Worm (Caenorhabditis elegans) whole organism, L1 larva: ENCODE data around the gene ccpp-6.

Experiments used
- C16A3.4 ChIP-seq: fragments of 150-350 bp; optimal IDR thresholded peaks from 2 replicates; lab custom pipeline; 2014; ENCODE audit warnings: missing biosample characterization, missing genetic modification characterization
- C34B4.2 ChIP-seq: sonication (generic microtip); optimal IDR thresholded peaks from 2 replicates; lab custom pipeline; 2017; ENCODE audit warnings: mild to moderate bottlenecking, missing genetic modification characterization, missing compliant biosample characterization
- F16B12.6 ChIP-seq: fragments of 150-350 bp; optimal IDR thresholded peaks from 2 replicates; lab custom pipeline; 2014; ENCODE audit warnings: missing biosample characterization, missing genetic modification characterization
- aly-2 ChIP-seq: fragments of 150-350 bp; optimal IDR thresholded peaks from 2 replicates; lab custom pipeline; 2014; ENCODE audit warnings: missing biosample characterization, missing genetic modification characterization
- ama-1 ChIP-seq: fragments of 150-350 bp; optimal IDR thresholded peaks from 2 replicates; lab custom pipeline; 2014
- ceh-8 ChIP-seq: fragments of 200-800 bp; sonication (Bioruptor generic); optimal IDR thresholded peaks from 2 replicates; lab custom pipeline; 2018; ENCODE audit warnings: mild to moderate bottlenecking, missing genetic modification characterization, moderate library complexity, missing compliant biosample characterization
- ceh-82 ChIP-seq, 3 experiments: fragments of 150-350 bp in 1 of 3; sonication (generic microtip) in 2 of 3; optimal IDR thresholded peaks; 2 replicates each; lab custom pipeline; 2014 to 2017; ENCODE audit warnings: missing biosample characterization in 3 of 3, missing genetic modification characterization in 3 of 3
- ceh-90 ChIP-seq: sonication (generic microtip); optimal IDR thresholded peaks from 2 replicates; lab custom pipeline; 2016; ENCODE audit warnings: missing genetic modification characterization, missing compliant biosample characterization
- dpl-1 ChIP-seq, 3 experiments: fragments of 150-350 bp in 2 of 3; sonication (generic microtip) in 1 of 3; optimal IDR thresholded peaks; 2 replicates each; lab custom pipeline; 2014 to 2017; ENCODE audit warnings: missing biosample characterization in 3 of 3, missing genetic modification characterization in 3 of 3, missing genetic modification reagents in 3 of 3
- dsc-1 ChIP-seq: sonication (generic microtip); optimal IDR thresholded peaks from 2 replicates; lab custom pipeline; 2016; ENCODE audit warnings: mild to moderate bottlenecking, missing genetic modification characterization, missing compliant biosample characterization
- efl-1 ChIP-seq, 4 experiments: fragments of 150-350 bp; optimal IDR thresholded peaks in 3 of 4; peaks in 1 of 4; 1 replicate in 1 of 4; 2 replicates in 3 of 4; lab custom pipeline; 2014; ENCODE audit warnings: missing biosample characterization in 2 of 4, missing genetic modification characterization in 2 of 4, missing genetic modification reagents in 2 of 4
- fkh-4 ChIP-seq: sonication (generic microtip); optimal IDR thresholded peaks from 2 replicates; lab custom pipeline; 2016; ENCODE audit warnings: missing compliant biosample characterization, missing genetic modification characterization, borderline replicate concordance
- fos-1 ChIP-seq: fragments of 150-350 bp; optimal IDR thresholded peaks from 2 replicates; lab custom pipeline; 2014; ENCODE audit warnings: missing biosample characterization, missing genetic modification characterization
- hlh-4 ChIP-seq: sonication (generic microtip); optimal IDR thresholded peaks from 2 replicates; lab custom pipeline; 2016; ENCODE audit warnings: mild to moderate bottlenecking, missing genetic modification characterization, missing compliant biosample characterization
- hpl-2 ChIP-seq: fragments of 150-350 bp; optimal IDR thresholded peaks from 2 replicates; lab custom pipeline; 2014; ENCODE audit warnings: missing biosample characterization, missing genetic modification reagents, missing genetic modification characterization
- irx-1 ChIP-seq: sonication (generic microtip); optimal IDR thresholded peaks from 2 replicates; lab custom pipeline; 2016; ENCODE audit warnings: missing genetic modification characterization, missing compliant biosample characterization
- isw-1 ChIP-seq: fragments of 200-800 bp; sonication (Bioruptor generic); IDR thresholded peaks from 2 replicates; pipeline ENCODE4 v1.3.6; 2022; ENCODE audit warnings: missing genetic modification characterization, missing compliant biosample characterization
- jun-1 ChIP-seq: fragments of 150-350 bp; optimal IDR thresholded peaks from 2 replicates; lab custom pipeline; 2014; ENCODE audit warnings: missing biosample characterization, missing genetic modification reagents, missing genetic modification characterization
- lin-13 ChIP-seq: fragments of 150-350 bp; optimal IDR thresholded peaks from 2 replicates; lab custom pipeline; 2014; ENCODE audit warnings: missing biosample characterization, missing genetic modification reagents, missing genetic modification characterization
- lin-15B ChIP-seq: fragments of 150-350 bp; sonication (generic microtip); optimal IDR thresholded peaks from 3 replicates; lab custom pipeline; 2014; ENCODE audit warnings: missing biosample characterization, missing genetic modification characterization
- lin-35 ChIP-seq, 2 experiments: fragments of 150-350 bp; optimal IDR thresholded peaks; 2 replicates each; lab custom pipeline; 2014; ENCODE audit warnings: missing biosample characterization in 2 of 2, missing genetic modification characterization in 2 of 2, missing genetic modification reagents in 2 of 2
- lsy-2 ChIP-seq, 2 experiments: fragments of 150-350 bp; optimal IDR thresholded peaks; 2 replicates each; lab custom pipeline; 2014; ENCODE audit warnings: missing biosample characterization in 2 of 2, missing genetic modification characterization in 2 of 2
- mab-9 ChIP-seq: fragments of 200-800 bp; sonication (Bioruptor generic); IDR thresholded peaks from 2 replicates; pipeline ENCODE4 v1.3.6; 2022; ENCODE audit warnings: missing genetic modification reagents, missing genetic modification characterization, missing compliant biosample characterization
- nhr-12 ChIP-seq: sonication (generic microtip); optimal IDR thresholded peaks from 2 replicates; lab custom pipeline; 2017; ENCODE audit warnings: missing biosample characterization, missing genetic modification characterization
- nhr-20 ChIP-seq: sonication (generic microtip); optimal IDR thresholded peaks from 2 replicates; lab custom pipeline; 2016; ENCODE audit warnings: mild to moderate bottlenecking, missing genetic modification characterization, missing compliant biosample characterization
- nhr-28 ChIP-seq: fragments of 150-350 bp; optimal IDR thresholded peaks from 2 replicates; lab custom pipeline; 2014; ENCODE audit warnings: missing biosample characterization, missing genetic modification characterization
- nhr-47 ChIP-seq: sonication (generic microtip); optimal IDR thresholded peaks from 2 replicates; lab custom pipeline; 2016; ENCODE audit warnings: mild to moderate bottlenecking, missing genetic modification characterization, moderate library complexity, missing compliant biosample characterization
- nhr-76 ChIP-seq: sonication (generic microtip); optimal IDR thresholded peaks from 2 replicates; lab custom pipeline; 2017; ENCODE audit warnings: missing biosample characterization, missing genetic modification characterization
- nhr-77 ChIP-seq: fragments of 150-350 bp; optimal IDR thresholded peaks from 2 replicates; lab custom pipeline; 2014; ENCODE audit warnings: missing biosample characterization, missing genetic modification characterization
- nhr-90 ChIP-seq: sonication (generic microtip); optimal IDR thresholded peaks from 2 replicates; lab custom pipeline; 2016; ENCODE audit warnings: mild to moderate bottlenecking, missing genetic modification characterization, missing compliant biosample characterization; ENCODE audit not compliant: poor library complexity
- pax-3 ChIP-seq: fragments of 200-800 bp; sonication (Bioruptor generic); optimal IDR thresholded peaks from 2 replicates; lab custom pipeline; 2018; ENCODE audit warnings: mild to moderate bottlenecking, missing genetic modification characterization, moderate library complexity, missing compliant biosample characterization
- rnt-1 ChIP-seq: sonication (generic microtip); optimal IDR thresholded peaks from 2 replicates; lab custom pipeline; 2016; ENCODE audit warnings: mild to moderate bottlenecking, missing genetic modification characterization, moderate library complexity, missing compliant biosample characterization
- skn-1 ChIP-seq: fragments of 150-350 bp; optimal IDR thresholded peaks from 2 replicates; lab custom pipeline; 2014; ENCODE audit warnings: missing biosample characterization, missing genetic modification characterization
- snpc-4 ChIP-seq: fragments of 150-350 bp; optimal IDR thresholded peaks from 2 replicates; lab custom pipeline; 2014; ENCODE audit warnings: missing biosample characterization, missing genetic modification characterization
- swsn-7 ChIP-seq: sonication (generic microtip); optimal IDR thresholded peaks from 2 replicates; lab custom pipeline; 2016; ENCODE audit warnings: missing genetic modification characterization, missing compliant biosample characterization
- tlp-1 ChIP-seq: fragments of 150-350 bp; optimal IDR thresholded peaks from 2 replicates; lab custom pipeline; 2014; ENCODE audit warnings: missing biosample characterization, missing genetic modification characterization
- unc-130 ChIP-seq: fragments of 150-350 bp; optimal IDR thresholded peaks from 2 replicates; lab custom pipeline; 2017; ENCODE audit warnings: missing biosample characterization, missing genetic modification characterization, inconsistent platforms
- unc-30 ChIP-seq: sonication (generic microtip); optimal IDR thresholded peaks from 2 replicates; lab custom pipeline; 2017; ENCODE audit warnings: missing biosample characterization, missing genetic modification characterization
- unc-62 ChIP-seq: fragments of 150-350 bp; optimal IDR thresholded peaks from 2 replicates; lab custom pipeline; 2014; ENCODE audit warnings: missing biosample characterization, missing genetic modification reagents, missing genetic modification characterization
- xbp-1 ChIP-seq: sonication (generic microtip); optimal IDR thresholded peaks from 2 replicates; lab custom pipeline; 2016; ENCODE audit warnings: missing genetic modification characterization, missing compliant biosample characterization
- zag-1 ChIP-seq: fragments of 150-350 bp; optimal IDR thresholded peaks from 2 replicates; lab custom pipeline; 2014; ENCODE audit warnings: missing biosample characterization, missing genetic modification characterization
- zip-4 ChIP-seq: fragments of 200-800 bp; sonication (Bioruptor generic); optimal IDR thresholded peaks from 2 replicates; lab custom pipeline; 2018; ENCODE audit warnings: mild to moderate bottlenecking, missing genetic modification characterization, moderate library complexity, missing compliant biosample characterization
- ztf-11 ChIP-seq, 2 experiments: sonication (generic microtip); optimal IDR thresholded peaks; 2 replicates each; lab custom pipeline; 2016 to 2017; ENCODE audit warnings: missing genetic modification characterization in 2 of 2, missing biosample characterization in 1 of 2, missing compliant biosample characterization in 1 of 2
- ztf-4 ChIP-seq: fragments of 150-350 bp; optimal IDR thresholded peaks from 2 replicates; lab custom pipeline; 2014; ENCODE audit warnings: missing biosample characterization, missing genetic modification characterization

Gene ccpp-6

ce11 chrII:5387217-5387616 lies at the start of gene ccpp-6:
Gene ccpp-6 (minus strand): TSS chrII:5387317.
- TF ChIP-seq efl-1 (optimal IDR thresholded peaks at IDR 0.05; lab: Kevin White, UChicago) (no peak), efl-1 (GFP tag; optimal IDR thresholded peaks at IDR 0.05 in 1 of 2; lab: Kevin White, UChicago) (peak in 1 of 2 experiments; percentile 3), isw-1 (GFP tag; lab: Robert Waterston, UW) (no peak)
- TF ChIP-seq, all 84 proteins: peak for 1

- TF ChIP-seq lin-13 (GFP tag; lab: Kevin White, UChicago) (no peak), aly-2 (no peak), isw-1 (GFP tag; lab: Robert Waterston, UW) (no peak), pax-3 (tag; lab: Kevin White, UChicago) (no peak), F16B12.6 (tag; lab: Kevin White, UChicago) (no peak), C34B4.2 (tag; lab: Kevin White, UChicago) (no peak), irx-1 (no peak), hpl-2 (GFP tag; lab: Kevin White, UChicago) (no peak), nhr-77 (tag; lab: Kevin White, UChicago) (no peak), hlh-4 (tag; lab: Kevin White, UChicago) (no peak), nhr-76 (tag; lab: Kevin White, UChicago) (no peak), efl-1 (optimal IDR thresholded peaks at IDR 0.05; lab: Kevin White, UChicago) (no peak), efl-1 (GFP tag; optimal IDR thresholded peaks at IDR 0.05 in 1 of 2; lab: Kevin White, UChicago) (no peak)
Measured at ce11 chrII:5436833-5437232, 49.7 kb upstream of the ccpp-6 start, which contains the start of gene dct-5. Gene dct-5 (minus strand): TSS chrII:5436933.

- TF ChIP-seq fkh-4 (tag; lab: Kevin White, UChicago) (no peak), nhr-28 (no peak), dpl-1 (GFP tag; optimal IDR thresholded peaks at IDR 0.05; lab: Kevin White, UChicago) (no peak), swsn-7 (tag; lab: Kevin White, UChicago) (no peak), F16B12.6 (tag; lab: Kevin White, UChicago) (no peak), nhr-90 (tag; lab: Kevin White, UChicago) (no peak), ceh-82 (tag; optimal IDR thresholded peaks at IDR 0.05; lab: Kevin White, UChicago) (no peak), snpc-4 (tag; lab: Kevin White, UChicago) (no peak), ama-1 (no peak), fos-1 (tag; lab: Kevin White, UChicago) (no peak), efl-1 (optimal IDR thresholded peaks at IDR 0.05; lab: Kevin White, UChicago) (no peak), efl-1 (GFP tag; optimal IDR thresholded peaks at IDR 0.05 in 1 of 2; lab: Kevin White, UChicago) (no peak)
Measured at ce11 chrII:5433069-5433468, 46.0 kb upstream of the ccpp-6 start, which contains the start of gene srx-114. Gene srx-114 (minus strand): TSS chrII:5433169.

ce11 chrII:5429522-5430257 lies 42.6 kb upstream of the ccpp-6 start, which contains the start of the genes F07F6.4 and F07F6.2:
Gene F07F6.4 (minus strand): TSS chrII:5429572.
Gene F07F6.2 (plus strand): TSS chrII:5430207.
- no peak for TF ChIP-seq ceh-8
- peak in 1 of 3 experiments; percentile 31 for TF ChIP-seq ceh-82 (tag; optimal IDR thresholded peaks at IDR 0.05; lab: Kevin White, UChicago)
- no peak for TF ChIP-seq unc-30 (tag; lab: Kevin White, UChicago)
- TF ChIP-seq rnt-1: peak; percentile 20
- TF ChIP-seq hpl-2 (GFP tag; lab: Kevin White, UChicago): no peak
- no peak for TF ChIP-seq jun-1
- TF ChIP-seq xbp-1 (tag; lab: Kevin White, UChicago): peak; percentile 68
- no peak for TF ChIP-seq swsn-7 (tag; lab: Kevin White, UChicago)
- no peak for TF ChIP-seq ceh-90 (tag; lab: Kevin White, UChicago)
- TF ChIP-seq ztf-4 (tag; lab: Kevin White, UChicago): no peak
- TF ChIP-seq nhr-12 (tag; lab: Kevin White, UChicago): no peak
- TF ChIP-seq zag-1: no peak
- no peak for TF ChIP-seq tlp-1 (tag; lab: Kevin White, UChicago)
- no peak for TF ChIP-seq dsc-1 (tag; lab: Kevin White, UChicago)
- TF ChIP-seq unc-130 (tag; lab: Kevin White, UChicago): peak; percentile 53
- no peak for TF ChIP-seq snpc-4 (tag; lab: Kevin White, UChicago)
- TF ChIP-seq dpl-1 (GFP tag; optimal IDR thresholded peaks at IDR 0.05; lab: Kevin White, UChicago): peak; percentile 30 to 64 (median 42)
- no peak for TF ChIP-seq C16A3.4 (tag; lab: Kevin White, UChicago)
- TF ChIP-seq lin-15B (tag; lab: Kevin White, UChicago): no peak
- peak in 1 of 2 experiments; percentile 15 for TF ChIP-seq lsy-2 (tag; optimal IDR thresholded peaks at IDR 0.05; lab: Kevin White, UChicago)
- no peak for TF ChIP-seq ama-1
- no peak for TF ChIP-seq unc-62
- no peak for TF ChIP-seq zip-4 (GFP tag; lab: Kevin White, UChicago)
- TF ChIP-seq nhr-20 (tag; lab: Kevin White, UChicago): no peak
- TF ChIP-seq nhr-47 (tag; lab: Kevin White, UChicago): peak; percentile 2
- no peak for TF ChIP-seq ztf-11 (tag; optimal IDR thresholded peaks at IDR 0.05; lab: Kevin White, UChicago)
- no peak for TF ChIP-seq mab-9
- peak; percentile 92 for TF ChIP-seq F16B12.6 (tag; lab: Kevin White, UChicago)
- TF ChIP-seq lin-35 (GFP tag; optimal IDR thresholded peaks at IDR 0.05; lab: Kevin White, UChicago): peak; percentile 44 to 63
- no peak for TF ChIP-seq lin-13 (GFP tag; lab: Kevin White, UChicago)
- peak; percentile 19 for TF ChIP-seq skn-1 (tag; lab: Kevin White, UChicago)
